Worm (Caenorhabditis elegans) whole organism, L4/young adult: ENCODE data around the gene B0462.5.

Experiments
- W03F9.2 ChIP-seq: fragments of 150-350 bp; optimal IDR thresholded peaks from 2 replicates; lab custom pipeline; 2014; ENCODE audit warnings: missing biosample characterization, missing genetic modification characterization
- dao-5 ChIP-seq: sonication (generic microtip); optimal IDR thresholded peaks from 2 replicates; lab custom pipeline; 2016; ENCODE audit warnings: missing genotype, missing genetic modification characterization, moderate library complexity, missing compliant biosample characterization
- him-1 ChIP-seq: sonication (generic microtip); optimal IDR thresholded peaks from 2 replicates; lab custom pipeline; 2016; ENCODE audit warnings: missing genotype, missing genetic modification reagents, missing genetic modification characterization, missing compliant biosample characterization

DNA sequence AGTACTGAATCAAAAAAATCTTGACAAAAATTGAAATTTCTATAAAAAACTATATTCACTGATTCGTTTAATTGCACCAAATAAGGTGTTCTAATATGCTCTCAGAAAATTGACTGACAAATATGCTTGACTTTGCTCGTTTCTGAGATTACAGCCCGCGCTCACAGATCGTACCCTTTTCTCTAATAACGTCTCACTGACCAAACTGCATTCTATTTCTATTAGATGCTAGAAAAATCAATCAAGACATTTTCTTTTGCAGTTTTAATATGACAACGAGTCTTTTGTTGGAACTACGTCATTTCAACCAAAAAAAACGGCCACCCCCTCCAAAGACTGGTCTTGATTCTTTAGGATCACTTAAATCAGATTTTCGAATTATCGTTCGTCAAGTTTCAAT lies 40.5 kb downstream of the B0462.5 start, which contains the start of gene clec-247:
- TF ChIP-seq dao-5 (tag; lab: Kevin White, UChicago) (no peak), him-1 (tag; lab: Kevin White, UChicago) (no peak), W03F9.2 (tag; lab: Kevin White, UChicago) (no peak)
